Fruit fly (Drosophila melanogaster): ENCODE data around the gene Acbp2.

The Acbp2 gene

DNA sequence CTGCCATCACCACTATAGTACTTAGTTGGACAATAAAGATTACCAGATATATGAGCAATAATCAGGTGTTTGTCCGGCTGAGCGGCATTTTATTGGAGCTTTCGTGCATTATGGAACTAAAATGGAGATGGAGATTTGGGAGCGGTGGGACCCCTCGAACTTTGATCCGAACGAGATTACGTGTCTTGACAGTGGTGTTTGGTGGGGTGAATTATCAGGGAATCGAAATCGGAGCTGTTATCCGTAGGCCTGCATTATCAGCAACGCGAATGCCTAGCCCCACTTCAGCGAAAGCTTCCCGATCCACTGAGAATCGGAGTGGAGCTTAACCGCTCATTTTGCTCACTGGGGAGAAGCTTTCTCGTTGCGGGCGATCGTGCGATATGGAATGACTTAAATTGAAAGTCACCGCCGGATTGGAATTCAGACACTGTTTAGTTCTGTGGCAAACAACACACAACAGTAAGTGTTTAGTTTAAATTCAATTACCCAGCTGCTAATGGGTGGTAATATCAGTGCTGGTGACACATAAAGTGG, at the start of gene Acbp2:
Gene Acbp2 (plus strand): TSS at position 417 of the 537 bp plus-strand sequence.
- no peak for TF ChIP-seq CG8478 (optimal IDR thresholded peaks at IDR 0.05)
- no peak for TF ChIP-seq CTCF (optimal IDR thresholded peaks at IDR 0.05)

DNA sequence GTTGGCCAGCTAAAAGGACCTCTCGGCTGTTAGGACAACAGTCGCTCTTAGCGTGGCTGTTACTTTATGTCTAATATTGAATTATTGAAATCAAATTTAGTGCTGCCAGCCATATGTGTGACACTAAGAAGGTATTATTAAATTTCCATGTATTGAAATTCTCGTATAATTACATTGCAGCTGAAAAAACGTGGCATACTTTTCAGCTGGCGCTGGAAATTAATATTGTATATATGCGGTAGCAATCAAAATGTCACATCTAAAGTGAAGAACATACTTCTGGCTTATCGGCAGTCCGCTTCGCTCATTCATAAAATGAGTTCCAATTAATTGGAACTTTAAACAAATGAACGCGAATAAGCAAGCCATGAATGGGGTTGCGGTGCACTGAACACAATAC, 49.5 kb upstream of the Acbp2 start:
- TF ChIP-seq CG8478 (optimal IDR thresholded peaks at IDR 0.05) (no peak), CTCF (optimal IDR thresholded peaks at IDR 0.05) (no peak)

DNA sequence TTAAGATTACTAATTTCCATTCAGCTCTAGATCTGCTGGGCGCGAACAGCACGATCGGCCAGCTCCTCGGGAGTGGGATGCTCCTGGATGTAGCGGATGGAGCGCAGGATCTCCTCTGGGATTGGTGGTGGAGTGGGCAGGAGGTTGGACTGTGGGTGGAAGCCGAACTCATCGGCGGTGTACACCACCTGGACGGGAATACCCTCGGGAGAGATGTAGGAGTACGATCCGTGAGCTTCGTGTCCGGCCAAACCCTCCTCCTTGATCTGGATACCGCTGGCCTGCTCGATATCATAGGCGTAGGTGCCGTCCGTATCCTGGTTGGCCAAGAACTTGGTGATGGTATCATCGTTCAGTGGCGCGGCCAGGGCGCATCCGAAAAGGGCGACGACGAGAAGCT, 45.6 kb upstream of the Acbp2 start:
- TF ChIP-seq CG8478 (optimal IDR thresholded peaks at IDR 0.05), result no peak

DNA sequence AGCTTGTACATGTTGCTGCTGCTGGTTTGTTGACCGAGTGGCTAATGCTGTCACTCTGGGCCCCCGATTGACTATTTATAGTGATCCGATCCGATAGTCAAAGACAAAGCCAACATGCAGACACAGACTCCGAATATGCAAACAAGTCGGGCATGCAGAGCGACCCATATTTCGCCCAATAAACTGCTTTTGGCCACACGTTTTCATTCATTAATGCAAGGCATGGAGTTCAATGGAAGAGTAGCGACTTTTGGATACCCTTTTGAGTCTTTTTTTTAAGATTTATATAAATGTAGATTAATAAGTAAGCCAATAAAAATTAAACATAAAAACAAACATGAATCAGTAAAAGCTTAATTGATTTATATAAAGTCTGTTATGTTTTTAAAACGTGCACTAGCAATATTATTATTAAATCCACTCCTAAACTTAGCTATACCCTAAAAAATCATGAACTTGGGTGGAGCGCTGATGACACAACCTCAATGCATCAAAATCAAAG, 45.1 kb upstream of the Acbp2 start, which contains the start of gene Cpr65Ea:
Gene Cpr65Ea (minus strand): TSS at position 51 of the 502 bp plus-strand sequence.
- TF ChIP-seq CG8478 (optimal IDR thresholded peaks at IDR 0.05) (no peak), CTCF (optimal IDR thresholded peaks at IDR 0.05) (no peak)

DNA sequence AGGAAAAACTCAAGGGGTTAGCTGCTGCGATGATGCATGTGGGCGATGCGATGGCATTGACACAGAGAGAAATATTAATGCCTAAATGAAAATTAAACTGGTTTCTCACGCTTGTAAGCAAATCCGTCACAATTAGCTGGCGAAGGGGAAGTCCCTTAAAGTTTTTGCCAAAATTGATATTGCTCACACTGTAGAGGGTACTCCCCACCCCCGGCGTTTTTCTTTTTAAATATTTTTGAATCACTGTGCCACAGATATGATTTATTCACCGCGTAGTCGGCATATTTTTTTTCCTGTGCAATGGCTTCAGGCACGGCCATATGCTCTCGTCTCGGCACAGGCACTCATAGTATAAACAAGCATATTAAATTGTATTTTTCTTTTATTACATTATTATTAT, 44.3 kb upstream of the Acbp2 start:
- no peak for TF ChIP-seq CTCF (optimal IDR thresholded peaks at IDR 0.05)
- no peak for TF ChIP-seq CG8478 (optimal IDR thresholded peaks at IDR 0.05)

DNA sequence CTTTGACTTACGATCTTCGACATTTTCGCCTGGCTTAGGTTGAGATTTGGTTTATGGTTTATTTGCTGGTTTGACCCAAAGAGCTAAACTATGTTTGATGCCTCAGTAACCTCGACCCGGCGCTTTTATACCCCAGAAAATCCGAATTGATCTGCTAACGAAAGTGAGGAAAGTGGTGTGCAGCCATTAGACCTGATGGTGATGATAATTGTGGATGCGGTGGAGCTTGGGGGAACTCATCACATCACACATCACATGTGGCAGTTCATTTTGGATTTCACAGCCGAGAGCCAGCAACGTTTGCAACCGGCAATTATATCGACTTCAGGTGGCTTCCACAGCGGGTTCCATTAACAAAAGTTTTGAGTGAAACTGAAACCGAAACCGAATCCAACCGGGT, 43.0 kb upstream of the Acbp2 start, which contains the start of gene Cpr65Eb:
Gene Cpr65Eb (minus strand): TSS at position 101 of the 400 bp plus-strand sequence.
- TF ChIP-seq CTCF (optimal IDR thresholded peaks at IDR 0.05) (no peak), CG8478 (optimal IDR thresholded peaks at IDR 0.05) (no peak)

DNA sequence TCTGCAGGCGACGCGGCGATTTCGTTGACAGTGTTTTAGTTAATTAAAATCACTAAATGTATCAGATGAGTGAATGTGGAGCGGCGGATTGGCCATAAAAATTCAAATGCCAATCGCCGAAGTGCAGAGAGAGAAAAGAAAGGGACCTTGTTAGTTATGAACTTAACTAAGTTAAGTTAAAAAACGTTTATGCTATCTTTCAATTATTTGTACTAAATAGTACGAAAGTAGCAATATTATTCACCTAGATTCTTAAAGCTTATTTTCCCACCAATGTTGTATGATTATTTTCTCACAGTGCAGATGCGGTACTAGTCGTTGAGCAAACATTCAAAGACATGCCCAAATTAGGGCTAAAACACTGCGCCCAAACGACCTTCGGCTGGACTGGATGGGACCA, 40.9 kb upstream of the Acbp2 start:
- TF ChIP-seq CTCF (optimal IDR thresholded peaks at IDR 0.05) (no peak), CG8478 (optimal IDR thresholded peaks at IDR 0.05) (no peak)

DNA sequence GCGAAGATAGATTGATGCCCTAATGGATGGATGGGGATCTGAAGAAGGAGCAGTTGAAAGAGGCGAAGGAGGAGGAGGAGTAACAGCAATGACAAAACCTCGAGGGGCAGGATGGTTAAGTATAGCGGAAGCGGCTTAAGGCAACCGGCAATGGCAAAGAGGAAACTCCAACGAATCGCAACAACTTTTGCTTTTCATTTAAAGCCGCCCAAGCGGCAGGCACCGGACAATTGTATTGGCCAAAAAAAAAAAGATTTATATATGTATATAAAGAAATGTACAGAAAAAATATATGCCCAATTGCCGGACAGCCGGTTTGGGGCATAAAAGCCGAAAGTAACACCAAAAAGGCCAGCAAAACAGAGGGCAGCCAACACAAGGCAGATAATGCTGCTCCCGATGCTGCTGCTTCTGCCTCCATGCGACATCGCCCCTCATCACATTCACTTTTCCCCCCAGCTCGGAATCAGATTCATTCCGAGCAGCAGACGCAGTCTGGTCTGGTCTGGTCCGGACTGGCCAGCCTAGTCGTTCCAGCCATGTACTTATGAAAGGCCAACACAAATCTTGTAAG, 40.2 kb upstream of the Acbp2 start:
- TF ChIP-seq CG8478 (optimal IDR thresholded peaks at IDR 0.05) (no peak), CTCF (optimal IDR thresholded peaks at IDR 0.05) (no peak)

DNA sequence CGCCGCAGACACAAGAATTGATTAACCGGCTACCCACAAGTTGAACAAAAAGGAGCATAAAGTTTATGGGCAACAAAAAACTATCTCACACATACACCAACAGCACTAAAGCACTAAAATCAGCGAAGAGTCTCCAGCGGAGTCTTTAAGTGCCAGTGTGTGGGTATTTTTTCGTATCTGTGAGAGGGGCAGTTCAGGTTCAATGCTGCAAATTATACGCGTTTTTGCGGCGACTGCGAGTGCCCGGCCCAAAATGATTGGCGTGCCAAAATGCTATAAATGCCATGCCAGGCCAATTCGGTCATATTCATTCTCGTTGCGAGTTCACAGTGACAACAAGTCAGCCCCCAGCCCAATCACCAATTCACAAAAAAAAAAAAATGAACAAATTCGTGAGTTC, 38.8 kb upstream of the Acbp2 start, which contains the start of gene Cpr65Ec:
Gene Cpr65Ec (plus strand): TSS at position 301 of the 400 bp plus-strand sequence.
- no peak for TF ChIP-seq CG8478 (optimal IDR thresholded peaks at IDR 0.05)
- no peak for TF ChIP-seq CTCF (optimal IDR thresholded peaks at IDR 0.05)

DNA sequence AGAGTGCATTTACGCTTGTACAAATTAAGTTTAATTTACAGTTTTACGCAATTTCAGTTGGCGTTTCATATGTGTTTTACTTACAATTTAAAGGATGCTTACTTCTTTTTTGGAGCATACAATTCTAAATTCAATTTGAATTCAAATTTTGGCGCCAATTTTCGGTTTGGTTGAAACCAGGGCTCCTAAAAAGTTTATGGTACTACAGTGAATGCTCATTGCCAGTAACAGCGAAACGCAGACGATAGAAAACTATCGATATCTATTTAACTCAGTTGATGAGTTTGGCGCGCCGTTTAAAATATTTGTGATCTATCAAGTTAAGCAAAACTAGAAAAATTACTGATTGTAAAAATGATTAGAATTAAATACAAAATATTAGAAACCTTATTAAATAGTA, 37.6 kb upstream of the Acbp2 start:
- TF ChIP-seq CTCF (optimal IDR thresholded peaks at IDR 0.05) (no peak), CG8478 (optimal IDR thresholded peaks at IDR 0.05) (no peak)

DNA sequence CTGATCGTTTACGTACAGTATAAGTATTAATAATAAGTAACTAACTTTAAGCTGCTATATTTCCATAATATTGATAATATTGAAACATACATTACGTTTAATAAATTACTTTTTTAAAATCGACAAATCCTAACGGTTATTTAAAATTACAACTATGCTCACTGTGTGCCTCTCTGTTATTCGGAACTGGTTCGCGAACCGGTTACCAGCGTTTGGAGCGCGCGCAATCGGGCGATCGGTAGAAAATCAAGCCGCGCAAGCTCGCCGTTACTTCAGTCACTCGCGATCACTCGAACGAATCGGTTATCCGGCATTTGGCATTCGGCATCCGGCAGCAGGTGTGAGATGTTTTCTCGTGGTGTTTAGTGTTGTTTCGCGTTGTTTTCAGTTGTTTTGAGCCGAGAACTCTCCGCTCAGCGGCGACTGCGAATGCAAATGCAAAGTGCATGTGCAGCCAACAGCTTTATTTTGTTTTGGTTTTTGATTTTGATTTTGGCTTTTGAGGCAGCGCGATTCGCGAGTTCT, 37.1 kb upstream of the Acbp2 start, which contains the start of gene form3:
Gene form3 (plus strand): TSS at position 271 of the 525 bp plus-strand sequence.
- no peak for TF ChIP-seq CTCF (optimal IDR thresholded peaks at IDR 0.05)
- no peak for TF ChIP-seq CG8478 (optimal IDR thresholded peaks at IDR 0.05)

DNA sequence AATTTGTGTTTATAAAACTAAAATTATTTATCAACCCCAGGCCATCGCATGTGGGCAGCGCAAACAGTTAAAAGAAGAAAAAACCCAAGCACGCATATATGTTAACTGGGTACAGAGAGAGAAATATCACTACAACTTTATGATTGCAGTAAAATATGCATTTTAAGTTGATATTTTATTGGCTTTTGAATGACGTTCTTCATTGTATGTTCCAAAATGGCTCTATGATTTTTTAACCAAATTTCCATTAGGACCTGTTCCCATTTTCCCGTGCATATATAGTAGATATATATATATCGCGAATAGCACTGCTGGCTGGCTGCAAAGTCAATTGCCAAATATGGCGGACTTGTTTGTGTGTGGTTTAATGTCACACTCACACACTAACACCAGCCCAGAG, 35.1 kb upstream of the Acbp2 start:
- TF ChIP-seq CTCF (optimal IDR thresholded peaks at IDR 0.05) (no peak), CG8478 (optimal IDR thresholded peaks at IDR 0.05) (no peak)

DNA sequence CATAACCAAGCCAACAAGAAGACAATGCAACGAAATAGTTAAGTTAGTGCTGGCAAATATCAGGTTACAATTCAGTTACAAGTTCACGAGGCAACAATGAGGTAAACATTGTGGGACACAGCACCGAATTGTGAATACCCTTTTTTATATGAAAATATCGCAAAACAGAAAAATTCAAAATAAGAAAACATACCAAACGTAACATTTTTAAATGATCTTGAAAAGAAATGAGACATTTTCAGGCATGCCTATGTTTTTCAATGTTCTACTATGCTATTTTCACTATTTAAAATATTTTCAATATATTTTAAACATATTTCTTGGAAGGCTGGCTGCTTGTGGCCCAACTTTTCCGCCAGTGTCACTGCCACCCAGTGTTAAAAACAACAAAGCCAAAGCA, 27.7 kb upstream of the Acbp2 start:
- TF ChIP-seq CTCF (optimal IDR thresholded peaks at IDR 0.05) (no peak), CG8478 (optimal IDR thresholded peaks at IDR 0.05) (no peak)

DNA sequence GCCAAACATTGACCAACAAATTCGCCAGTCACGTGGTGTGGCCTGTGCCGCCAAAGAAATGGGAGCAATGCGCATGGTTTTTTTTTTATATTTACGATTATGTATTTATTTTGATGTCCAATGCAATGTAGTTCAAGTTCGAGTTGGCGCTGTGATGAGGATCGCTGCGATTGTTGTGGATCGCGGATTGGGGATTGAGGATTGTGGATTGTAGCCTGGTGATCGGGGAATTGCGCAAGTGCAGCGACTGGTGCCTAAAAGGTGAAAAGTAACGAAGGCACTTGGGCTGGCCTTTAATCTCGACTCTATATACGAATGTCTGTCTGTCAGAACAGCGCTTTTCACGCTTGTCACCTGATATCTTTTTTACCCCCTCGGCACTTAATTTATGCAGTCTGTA, 27.2 kb upstream of the Acbp2 start:
- TF ChIP-seq CTCF (optimal IDR thresholded peaks at IDR 0.05), result no peak
- no peak for TF ChIP-seq CG8478 (optimal IDR thresholded peaks at IDR 0.05)

DNA sequence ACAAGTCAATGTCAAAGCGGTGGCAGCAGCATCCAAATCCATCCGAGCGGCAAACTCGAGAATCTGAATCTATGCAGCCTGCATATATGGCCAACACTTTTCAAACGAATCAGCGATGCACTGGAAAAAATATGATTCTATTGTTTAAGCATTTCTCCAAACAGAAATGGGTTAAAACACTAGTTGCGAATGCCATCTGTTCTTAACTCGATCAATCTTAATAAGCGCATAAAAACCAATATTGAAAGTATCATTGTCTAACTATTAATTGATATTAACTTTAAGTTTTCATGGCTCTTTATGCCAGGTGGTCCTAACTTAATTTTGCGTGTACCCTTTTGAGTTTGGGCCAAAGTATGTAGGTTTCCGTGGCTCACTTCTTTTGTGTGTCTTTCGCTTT, 26.0 kb upstream of the Acbp2 start:
- no peak for TF ChIP-seq CTCF (optimal IDR thresholded peaks at IDR 0.05)
- TF ChIP-seq CG8478 (optimal IDR thresholded peaks at IDR 0.05), result no peak

DNA sequence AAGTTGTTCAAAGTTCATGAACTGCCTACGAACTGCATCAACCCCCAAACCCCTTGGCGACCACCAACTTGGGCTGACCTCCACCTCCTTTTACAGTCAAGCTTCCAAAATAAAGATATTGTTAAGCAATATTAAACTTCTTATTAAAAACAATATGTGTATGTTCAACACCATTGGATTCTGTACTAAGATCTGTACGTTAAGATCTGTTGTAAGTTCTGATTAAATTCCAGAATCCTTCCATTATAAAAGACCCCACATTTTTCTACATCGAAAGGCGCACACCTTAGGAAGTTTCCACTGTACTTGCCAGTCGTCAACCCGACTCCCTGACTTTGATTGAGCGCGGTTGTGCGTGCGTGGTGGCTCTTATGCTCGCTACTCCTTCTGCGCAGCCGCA, 18.7 kb upstream of the Acbp2 start:
- TF ChIP-seq CTCF (optimal IDR thresholded peaks at IDR 0.05), result no peak
- TF ChIP-seq CG8478 (optimal IDR thresholded peaks at IDR 0.05), result no peak
